2 worm cellular contexts compared by ENCODE assay signal in the genomic region with DNA sequence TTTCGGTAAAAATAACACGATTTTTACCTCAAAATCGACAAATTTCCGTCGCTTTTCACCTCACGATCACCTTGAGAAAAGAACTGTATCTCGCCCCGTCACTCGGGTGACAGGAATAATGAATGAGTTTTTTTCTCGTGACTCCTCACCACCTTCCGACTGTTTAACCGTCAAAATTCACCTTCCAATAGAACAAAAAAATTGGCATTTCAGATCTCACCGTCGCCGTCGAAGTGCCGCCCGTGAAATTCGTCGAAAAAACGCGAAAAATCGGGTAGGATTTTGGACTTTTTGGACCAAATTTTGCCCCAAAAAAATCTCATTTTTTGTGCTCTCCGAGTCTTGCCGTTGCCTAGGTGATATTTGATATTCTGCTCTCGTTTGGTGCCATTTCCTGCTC.
TF ChIP-seq lines count a peak whose summit lies in the region.

A gene (plus strand): TSS at position 208 of the 400 bp plus-strand sequence.

TF ChIP-seq in whole organism, L1 larva, 84 proteins besides CTCF, POLR2A, EP300 and RAD21:
- TF ChIP-seq nhr-85 (tag; lab: Kevin White, UChicago) (peak; percentile 69), nhr-76 (tag; optimal IDR thresholded peaks at IDR 0.05; lab: Kevin White, UChicago) (no peak), swsn-7 (tag; optimal IDR thresholded peaks at IDR 0.05; lab: Kevin White, UChicago) (no peak)

TF ChIP-seq in whole organism, L4 larva, 104 proteins besides CTCF, POLR2A, EP300 and RAD21:
- TF ChIP-seq saeg-2 (GFP tag; IDR thresholded peaks at IDR 0.05; lab: Robert Waterston, UW) (no peak), nhr-11 (tag; optimal IDR thresholded peaks at IDR 0.05; lab: Kevin White, UChicago) (no peak), nhr-76 (tag; optimal IDR thresholded peaks at IDR 0.05; lab: Kevin White, UChicago) (no peak), aha-1 (tag; lab: Kevin White, UChicago) (peak; percentile 93), ceh-20 (GFP tag; IDR thresholded peaks at IDR 0.05; lab: Robert Waterston, UW) (no peak), lin-1 (GFP tag; IDR thresholded peaks at IDR 0.05; lab: Robert Waterston, UW) (no peak), nhr-6 (tag; optimal IDR thresholded peaks at IDR 0.05; lab: Kevin White, UChicago) (no peak), tra-1 (GFP tag; IDR thresholded peaks at IDR 0.05; lab: Robert Waterston, UW) (no peak)
